Worm (Caenorhabditis elegans) whole organism, young adult: ENCODE measurements around the gene elc-2.

Source experiments
- F22D6.2 ChIP-seq: sonication (generic microtip); optimal IDR thresholded peaks from 2 replicates; lab custom pipeline; 2016; ENCODE audit warnings: mild to moderate bottlenecking, missing genetic modification characterization, missing compliant biosample characterization
- dox-1 ChIP-seq: fragments of 200-800 bp; sonication (Bioruptor generic); IDR thresholded peaks from 2 replicates; pipeline ENCODE4 v1.3.6; 2022; ENCODE audit warnings: missing genetic modification reagents, missing genetic modification characterization, missing compliant biosample characterization

DNA sequence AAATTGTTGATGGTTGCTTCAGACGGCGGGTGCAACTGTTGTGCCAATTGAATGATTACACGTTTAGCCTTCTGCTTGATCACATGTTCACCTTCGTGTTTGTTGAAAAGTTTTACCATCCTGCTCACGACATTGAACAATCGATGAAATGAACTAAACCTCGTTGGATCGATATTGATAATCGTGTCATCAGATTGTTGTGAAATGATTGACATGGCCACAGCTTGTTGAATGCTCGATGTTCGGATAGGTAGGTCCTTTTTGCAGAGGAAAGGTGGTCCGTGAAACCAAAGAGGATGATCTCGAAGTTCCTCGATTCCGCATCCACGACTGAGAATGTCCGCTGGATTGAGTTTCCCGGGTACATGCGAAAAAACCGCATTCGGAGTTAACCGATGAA is 8.3 kb downstream of the elc-2 start:
- TF ChIP-seq dox-1 (GFP tag; lab: Robert Waterston, UW): no peak
- no peak for TF ChIP-seq F22D6.2 (tag; lab: Kevin White, UChicago)
